Worm (Caenorhabditis elegans) whole organism, L3 larva: ENCODE results near the gene F40D4.17.

Source experiments
- egl-27 ChIP-seq: sonication (generic microtip); optimal IDR thresholded peaks from 4 replicates; lab custom pipeline; 2017; ENCODE audit warnings: missing biosample characterization, missing genetic modification reagents, missing genetic modification characterization
- pha-4 ChIP-seq: fragments of 150-350 bp; optimal IDR thresholded peaks from 2 replicates; lab custom pipeline; 2014; ENCODE audit warnings: missing biosample characterization, missing genetic modification reagents, missing genetic modification characterization

DNA sequence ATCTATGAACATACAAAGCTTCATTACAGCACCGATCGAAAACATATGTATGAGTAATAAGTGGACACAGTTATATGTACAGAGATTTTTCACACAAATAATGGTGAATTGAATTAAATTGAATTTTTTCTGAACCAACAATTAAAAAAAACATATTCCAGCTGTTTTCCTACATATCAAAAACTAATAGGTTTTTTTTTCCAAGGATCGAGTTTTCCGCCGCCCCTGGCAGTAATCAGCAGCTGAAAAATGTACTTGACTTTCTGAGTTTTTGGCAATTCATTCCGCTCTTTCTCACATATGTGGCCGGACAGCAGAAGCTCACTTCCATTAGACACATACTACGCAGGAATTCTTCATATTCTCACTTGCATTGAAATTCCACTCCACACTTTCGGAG is 23.2 kb upstream of the F40D4.17 start, which contains the start of gene srh-174:
- TF ChIP-seq pha-4 (tag; lab: Kevin White, UChicago) = no peak
- TF ChIP-seq egl-27 (tag; lab: Kevin White, UChicago) = no peak
